3 fruit fly cellular contexts compared by ENCODE assay signal in genomic region chr2L:7598260-7598659, dm6.
A peak's percentile ranks its signal among the peaks of the same experiment; 100 is the strongest.
TF ChIP-seq lines count a peak whose summit lies in the region.

No protein-coding gene starts in this region.

- no peak for TF ChIP-seq CTCF in whole organism, embryonic (GFP tag; optimal IDR thresholded peaks at IDR 0.05; lab: Kevin White, UChicago)

TF ChIP-seq in whole organism, embryonic, 481 proteins besides CTCF, POLR2A, EP300 and RAD21 (continues in another document):
- no peak for TF ChIP-seq fd3F (GFP tag; optimal IDR thresholded peaks at IDR 0.05; lab: Kevin White, UChicago)
- TF ChIP-seq CG14050 (GFP tag; IDR thresholded peaks at IDR 0.05; lab: Robert Waterston, UW), result no peak
- no peak for TF ChIP-seq dan (GFP tag; IDR thresholded peaks at IDR 0.05; lab: Robert Waterston, UW)
- no peak for TF ChIP-seq CG9876 (GFP tag; optimal IDR thresholded peaks at IDR 0.05; lab: Kevin White, UChicago)
- TF ChIP-seq Dp (GFP tag; optimal IDR thresholded peaks at IDR 0.05; lab: Kevin White, UChicago), result no peak
- TF ChIP-seq CG2116 (GFP tag; optimal IDR thresholded peaks at IDR 0.05; lab: Kevin White, UChicago), result no peak
- TF ChIP-seq lov (optimal IDR thresholded peaks at IDR 0.05; lab: Kevin White, UChicago), result no peak
- no peak for TF ChIP-seq lov (GFP tag; IDR thresholded peaks at IDR 0.05; lab: Robert Waterston, UW)
- no peak for TF ChIP-seq nau (GFP tag; optimal IDR thresholded peaks at IDR 0.05; lab: Kevin White, UChicago)
- TF ChIP-seq gce (GFP tag; IDR thresholded peaks at IDR 0.05; lab: Robert Waterston, UW), result no peak
- TF ChIP-seq CG9797 (GFP tag; optimal IDR thresholded peaks at IDR 0.05; lab: Kevin White, UChicago), result no peak
- TF ChIP-seq Sox102F (GFP tag; optimal IDR thresholded peaks at IDR 0.05; lab: Kevin White, UChicago), result peak; percentile 24
- TF ChIP-seq zen2 (GFP tag; IDR thresholded peaks at IDR 0.05; lab: Robert Waterston, UW; ENCODE audit: partially characterized antibody), result no peak
- TF ChIP-seq ato (GFP tag; IDR thresholded peaks at IDR 0.05; lab: Robert Waterston, UW; ENCODE audit: partially characterized antibody), result no peak
- TF ChIP-seq CG11456 (GFP tag; IDR thresholded peaks at IDR 0.05; lab: Robert Waterston, UW), result peak; percentile 40; the same call in 1 of the 3 replicates
- TF ChIP-seq CG11085 (GFP tag; IDR thresholded peaks at IDR 0.05; lab: Robert Waterston, UW), result no peak
- peak in 1 of 2 experiments; percentile 30 for TF ChIP-seq Hr78 (GFP tag; optimal IDR thresholded peaks at IDR 0.05; lab: Kevin White, UChicago)
- peak; percentile 44; the same call in 1 of the 2 replicates for TF ChIP-seq Rfx (GFP tag; IDR thresholded peaks at IDR 0.05; lab: Robert Waterston, UW)
- TF ChIP-seq Awh (GFP tag; IDR thresholded peaks at IDR 0.05; lab: Robert Waterston, UW), result 0 out of 2 replicates have a peak, but pooled peaks have one; percentile 6
- TF ChIP-seq CG11695 (GFP tag; IDR thresholded peaks at IDR 0.05; lab: Robert Waterston, UW), result no peak
- TF ChIP-seq onecut (GFP tag; IDR thresholded peaks at IDR 0.05; lab: Robert Waterston, UW), result no peak
- no peak for TF ChIP-seq hth (optimal IDR thresholded peaks at IDR 0.05; lab: Kevin White, UChicago)
- no peak for TF ChIP-seq CG7357 (GFP tag; IDR thresholded peaks at IDR 0.05; lab: Robert Waterston, UW)
- TF ChIP-seq CG15514 (GFP tag; optimal IDR thresholded peaks at IDR 0.05; lab: Kevin White, UChicago), result no peak
- no peak for TF ChIP-seq CG9727 (GFP tag; optimal IDR thresholded peaks at IDR 0.05; lab: Kevin White, UChicago)
- peak; percentile 26 for TF ChIP-seq Meics (GFP tag; optimal IDR thresholded peaks at IDR 0.05; lab: Kevin White, UChicago)
- no peak for TF ChIP-seq CG8281 (tag; optimal IDR thresholded peaks at IDR 0.05; lab: Kevin White, UChicago)
- 0 out of 4 replicates have a peak, but pooled peaks have one; percentile 28 for TF ChIP-seq chinmo (GFP tag; IDR thresholded peaks at IDR 0.05; lab: Robert Waterston, UW; ENCODE audit: partially characterized antibody)
- TF ChIP-seq CG11560 (tag; IDR thresholded peaks at IDR 0.05; lab: Robert Waterston, UW), result no peak
- no peak for TF ChIP-seq CG8765 (GFP tag; IDR thresholded peaks at IDR 0.05; lab: Robert Waterston, UW)

TF ChIP-seq in whole organism, prepupa, 60 proteins besides CTCF, POLR2A, EP300 and RAD21:
- TF ChIP-seq cyc (GFP tag; optimal IDR thresholded peaks at IDR 0.05; lab: Kevin White, UChicago) (no peak), CG34406 (GFP tag; optimal IDR thresholded peaks at IDR 0.05; lab: Kevin White, UChicago) (no peak), CG32006 (GFP tag; optimal IDR thresholded peaks at IDR 0.05; lab: Kevin White, UChicago) (no peak), topi (GFP tag; optimal IDR thresholded peaks at IDR 0.05; lab: Kevin White, UChicago) (no peak), Eip78C (GFP tag; lab: Kevin White, UChicago) (peak; percentile 77), CG6276 (GFP tag; optimal IDR thresholded peaks at IDR 0.05; lab: Kevin White, UChicago) (peak; percentile 39), CG8119 (GFP tag; IDR thresholded peaks at IDR 0.05; lab: Robert Waterston, UW) (peak; percentile 28; the same call in 1 of the 3 replicates), Lpt (GFP tag; optimal IDR thresholded peaks at IDR 0.05; lab: Kevin White, UChicago) (peak; percentile 33), CG15336 (GFP tag; IDR thresholded peaks at IDR 0.05; lab: Robert Waterston, UW) (peak; percentile 58), Hr4 (GFP tag; optimal IDR thresholded peaks at IDR 0.05; lab: Kevin White, UChicago) (peak; percentile 61), eg (GFP tag; IDR thresholded peaks at IDR 0.05; lab: Robert Waterston, UW) (peak; percentile 52), CG10669 (GFP tag; optimal IDR thresholded peaks at IDR 0.05; lab: Kevin White, UChicago) (peak; percentile 5), CG6163 (GFP tag; IDR thresholded peaks at IDR 0.05; lab: Robert Waterston, UW) (peak; percentile 5; the same call in 2 of the 3 replicates), CG3919 (GFP tag; optimal IDR thresholded peaks at IDR 0.05; lab: Kevin White, UChicago) (peak; percentile 21), CG11294 (GFP tag; IDR thresholded peaks at IDR 0.05; lab: Robert Waterston, UW) (peak; percentile 8; the same call in 1 of the 2 replicates)

TF ChIP-seq in whole organism, pupa, 21 proteins besides CTCF, POLR2A, EP300 and RAD21:
- TF ChIP-seq CG15710 (tag; optimal IDR thresholded peaks at IDR 0.05; lab: Kevin White, UChicago) (no peak), Ets98B (GFP tag; IDR thresholded peaks at IDR 0.05; lab: Robert Waterston, UW) (peak; percentile 4), EcR (GFP tag; optimal IDR thresholded peaks at IDR 0.05; lab: Kevin White, UChicago) (peak; percentile 8), CG9948 (tag; optimal IDR thresholded peaks at IDR 0.05; lab: Kevin White, UChicago) (peak; percentile 34), Pif1B (GFP tag; optimal IDR thresholded peaks at IDR 0.05; lab: Kevin White, UChicago) (no peak), CG10348 (GFP tag; IDR thresholded peaks at IDR 0.05; lab: Robert Waterston, UW) (no peak), Snoo (tag; optimal IDR thresholded peaks at IDR 0.05; lab: Kevin White, UChicago) (no peak), CG8301 (tag; optimal IDR thresholded peaks at IDR 0.05; lab: Kevin White, UChicago) (no peak), CG13204 (GFP tag; optimal IDR thresholded peaks at IDR 0.05; lab: Kevin White, UChicago) (no peak), fd96Ca (GFP tag; IDR thresholded peaks at IDR 0.05; lab: Robert Waterston, UW) (no peak), CG32121 (GFP tag; IDR thresholded peaks at IDR 0.05; lab: Robert Waterston, UW) (peak; percentile 10; the same call in 1 of the 2 replicates), CG34367 (tag; optimal IDR thresholded peaks at IDR 0.05; lab: Kevin White, UChicago) (no peak), CG12605 (GFP tag; IDR thresholded peaks at IDR 0.05; lab: Robert Waterston, UW) (peak; percentile 27; the same call in 1 of the 2 replicates), CG14655 (GFP tag; optimal IDR thresholded peaks at IDR 0.05; lab: Kevin White, UChicago) (no peak), CG17806 (tag; optimal IDR thresholded peaks at IDR 0.05; lab: Kevin White, UChicago) (peak; percentile 29), CG8159 (tag; optimal IDR thresholded peaks at IDR 0.05; lab: Kevin White, UChicago) (peak; percentile 4), D1 (tag; optimal IDR thresholded peaks at IDR 0.05; lab: Kevin White, UChicago) (no peak), gl (tag; optimal IDR thresholded peaks at IDR 0.05; lab: Kevin White, UChicago) (no peak), CG4496 (GFP tag; IDR thresholded peaks at IDR 0.05; lab: Robert Waterston, UW) (peak; percentile 8; the same call in 1 of the 3 replicates), Pif1A (GFP tag; optimal IDR thresholded peaks at IDR 0.05; lab: Kevin White, UChicago) (no peak), rn (GFP tag; IDR thresholded peaks at IDR 0.05; lab: Robert Waterston, UW) (no peak)

Comparison
In these comparisons a context has a peak if more than half of its experiments do, and no peak if none do; other contexts are left out.
1. Of the 7 proteins assayed by ChIP-seq in both whole organism, embryonic and whole organism, prepupa: peak only in whole organism, embryonic: Sox102F; only in whole organism, prepupa: Lpt; in both: none; in neither: 5.